Fruit fly (Drosophila melanogaster): ENCODE measurements around the gene PIG-K.
A peak's percentile ranks its signal among the peaks of the same experiment; 100 is the strongest.

The PIG-K gene

dm6 chrX:2005840-2006239, 3.3 kb downstream of the PIG-K start (continued):
- 0 out of 4 replicates have a peak, but pooled peaks have one; percentile 23 for TF ChIP-seq chinmo (GFP tag; IDR thresholded peaks at IDR 0.05; ENCODE audit: partially characterized antibody)
- TF ChIP-seq nmo (GFP tag; optimal IDR thresholded peaks at IDR 0.05) = peak; percentile 58
- peak; percentile 28 for TF ChIP-seq ind (GFP tag; optimal IDR thresholded peaks at IDR 0.05)
- TF ChIP-seq CG31365 (tag; optimal IDR thresholded peaks at IDR 0.05) = peak; percentile 55
- TF ChIP-seq mirr (GFP tag; optimal IDR thresholded peaks at IDR 0.05) = peak; percentile 61
- no peak for TF ChIP-seq sc (optimal IDR thresholded peaks at IDR 0.05)
- TF ChIP-seq sc (GFP tag; optimal IDR thresholded peaks at IDR 0.05) = peak; percentile 64
- peak; percentile 58 for TF ChIP-seq shn (GFP tag; optimal IDR thresholded peaks at IDR 0.05)
- peak; percentile 12 for TF ChIP-seq CG8944 (GFP tag; optimal IDR thresholded peaks at IDR 0.05)
- peak; percentile 12; the same call in 1 of the 2 replicates for TF ChIP-seq CG6689 (GFP tag; IDR thresholded peaks at IDR 0.05)
- TF ChIP-seq crol (GFP tag; IDR thresholded peaks at IDR 0.05) = no peak
- no peak for TF ChIP-seq jumu (GFP tag; optimal IDR thresholded peaks at IDR 0.05)
- peak; percentile 45 for TF ChIP-seq CG11723 (GFP tag; optimal IDR thresholded peaks at IDR 0.05)
- peak; percentile 81 for TF ChIP-seq kni (GFP tag; optimal IDR thresholded peaks at IDR 0.05)
- peak; percentile 34 for TF ChIP-seq Bdp1 (GFP tag; optimal IDR thresholded peaks at IDR 0.05)
- TF ChIP-seq esg (GFP tag; conservative IDR thresholded peaks at IDR 0.05) = no peak
- peak; percentile 70 for TF ChIP-seq CG10543 (GFP tag; optimal IDR thresholded peaks at IDR 0.05)
- no peak for TF ChIP-seq CG12299 (tag; optimal IDR thresholded peaks at IDR 0.05)
- TF ChIP-seq CG30431 (GFP tag; optimal IDR thresholded peaks at IDR 0.05) = peak; percentile 4
- no peak for TF ChIP-seq dati (GFP tag; IDR thresholded peaks at IDR 0.05)
- TF ChIP-seq CG7928 (GFP tag; optimal IDR thresholded peaks at IDR 0.05) = peak; percentile 5
- peak; percentile 74 for TF ChIP-seq sqz (GFP tag; optimal IDR thresholded peaks at IDR 0.05)
- TF ChIP-seq Xrp1 (GFP tag; IDR thresholded peaks at IDR 0.05) = no peak
- TF ChIP-seq vfl (GFP tag; optimal IDR thresholded peaks at IDR 0.05) = no peak
- peak; percentile 39 for TF ChIP-seq salm (tag; optimal IDR thresholded peaks at IDR 0.05)
- no peak for TF ChIP-seq usp (GFP tag; optimal IDR thresholded peaks at IDR 0.05)
- TF ChIP-seq gt (GFP tag; IDR thresholded peaks at IDR 0.05) = no peak
- TF ChIP-seq ac (GFP tag; optimal IDR thresholded peaks at IDR 0.05) = peak; percentile 58
- peak; percentile 61 for TF ChIP-seq CG9817 (tag; optimal IDR thresholded peaks at IDR 0.05)
- peak; percentile 67; the same call in 2 of the 3 replicates for TF ChIP-seq ase (GFP tag; IDR thresholded peaks at IDR 0.05)
- no peak for TF ChIP-seq Abd-B (GFP tag; optimal IDR thresholded peaks at IDR 0.05)
- no peak for TF ChIP-seq yki (optimal IDR thresholded peaks at IDR 0.05)
- TF ChIP-seq CG4328 (GFP tag; optimal IDR thresholded peaks at IDR 0.05) = peak; percentile 64
- TF ChIP-seq Dp (GFP tag; optimal IDR thresholded peaks at IDR 0.05) = peak; percentile 16
- TF ChIP-seq CG10366 (GFP tag; IDR thresholded peaks at IDR 0.05) = peak; percentile 41; the same call in 1 of the 2 replicates
- TF ChIP-seq unc-4 (GFP tag; IDR thresholded peaks at IDR 0.05; ENCODE audit: partially characterized antibody) = no peak
- TF ChIP-seq Trl (optimal IDR thresholded peaks at IDR 0.05) = no peak
- TF ChIP-seq Trl (GFP tag; optimal IDR thresholded peaks at IDR 0.05) = peak; percentile 74
- peak; percentile 28 for TF ChIP-seq Max (GFP tag; optimal IDR thresholded peaks at IDR 0.05)
- TF ChIP-seq CkIIα-i1 (GFP tag; IDR thresholded peaks at IDR 0.05) = no peak
- peak; percentile 35 for TF ChIP-seq Dad (GFP tag; optimal IDR thresholded peaks at IDR 0.05)
- peak; percentile 77; the same call in 2 of the 3 replicates for TF ChIP-seq CG34422 (GFP tag; IDR thresholded peaks at IDR 0.05)
- no peak for TF ChIP-seq emc (GFP tag; optimal IDR thresholded peaks at IDR 0.05)
- no peak for TF ChIP-seq cwo (GFP tag; optimal IDR thresholded peaks at IDR 0.05)
- TF ChIP-seq slp2 (GFP tag; optimal IDR thresholded peaks at IDR 0.05) = peak; percentile 64
- TF ChIP-seq Sin3A (optimal IDR thresholded peaks at IDR 0.05) = no peak
- TF ChIP-seq CG8924 (tag; optimal IDR thresholded peaks at IDR 0.05) = no peak
- no peak for TF ChIP-seq ash1 (GFP tag; optimal IDR thresholded peaks at IDR 0.05)
- TF ChIP-seq ci (GFP tag; IDR thresholded peaks at IDR 0.05) = peak; percentile 93
- TF ChIP-seq Nf-YB (GFP tag; optimal IDR thresholded peaks at IDR 0.05) = peak; percentile 39
- peak; percentile 41 for TF ChIP-seq chn (GFP tag; optimal IDR thresholded peaks at IDR 0.05)
- TF ChIP-seq Hr3 (GFP tag; optimal IDR thresholded peaks at IDR 0.05) = peak; percentile 7
- TF ChIP-seq Ssrp (tag; optimal IDR thresholded peaks at IDR 0.05) = peak; percentile 8
